Fruit fly (Drosophila melanogaster) S2 (cell line): ENCODE data around the gene CG16986.

Experiments used
- CG8478 ChIP-seq: fragments of >200 bp; optimal IDR thresholded peaks from 2 replicates; lab custom pipeline; 2018
- CTCF ChIP-seq, 2 experiments: fragments of >200 bp; optimal IDR thresholded peaks; 2 replicates each; lab custom pipeline; 2018

DNA sequence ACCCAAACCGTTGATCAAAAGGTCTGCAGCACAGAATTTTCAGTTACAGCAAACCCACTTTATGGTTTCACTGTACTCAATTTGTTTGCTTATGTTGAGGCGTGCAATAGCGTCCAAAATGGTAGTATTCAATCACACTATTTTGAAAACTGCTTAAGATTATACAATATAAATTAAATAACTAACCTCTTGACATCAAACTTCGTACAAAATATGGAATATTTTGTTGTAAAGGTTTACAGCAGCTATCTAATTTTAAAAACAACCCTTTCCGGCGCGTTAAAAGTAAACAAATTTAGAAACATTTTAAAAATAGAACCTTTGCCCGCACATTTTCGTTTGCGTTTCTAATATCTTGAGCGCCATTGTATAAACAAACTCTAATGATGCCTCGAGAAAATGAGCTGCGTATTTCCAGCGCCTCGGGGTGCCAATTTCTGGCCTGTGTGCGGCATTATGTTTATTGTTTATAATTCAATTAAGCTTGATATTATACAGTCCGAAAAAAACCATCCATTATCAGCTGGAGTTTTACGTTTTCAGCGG, 9.3 kb upstream of the CG16986 start:
- no peak for TF ChIP-seq CG8478 (lab: Kevin White, UChicago)
- TF ChIP-seq CTCF (optimal IDR thresholded peaks at IDR 0.05; lab: Kevin White, UChicago) = no peak
